Comparison of ENCODE assay signal across 1 fruit fly cellular context in the genomic region with DNA sequence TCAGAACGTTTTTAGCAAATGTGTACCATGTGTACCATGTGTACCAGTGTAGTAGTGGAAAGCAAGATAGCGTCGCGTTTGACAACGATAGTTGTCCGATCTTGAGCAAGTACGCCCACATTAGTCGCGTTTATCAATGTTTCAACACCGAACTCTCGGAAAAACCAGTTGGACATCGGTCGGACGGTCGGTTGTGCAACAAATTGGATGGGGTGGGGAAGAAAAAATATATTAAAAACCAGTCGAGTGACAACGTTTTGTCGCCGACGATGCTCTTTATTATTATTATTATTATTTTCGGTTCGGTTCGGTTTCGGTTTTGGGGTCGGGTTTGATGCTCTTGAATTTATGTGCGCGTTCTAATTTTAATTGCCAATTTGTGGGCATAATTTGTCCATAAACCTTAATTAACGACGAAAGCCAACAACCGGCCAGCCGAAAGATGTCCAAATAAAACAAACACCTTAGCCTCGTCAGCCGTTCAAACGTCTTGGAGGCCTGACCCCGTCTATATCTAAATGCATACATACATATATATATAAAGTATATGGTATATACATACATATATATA.
TF ChIP-seq lines count a peak whose summit lies in the region.

No protein-coding gene starts in this region.

TF ChIP-seq in whole organism, embryonic, 481 proteins besides CTCF, POLR2A, EP300 and RAD21 (continued from another document):
- TF ChIP-seq ase (GFP tag; IDR thresholded peaks at IDR 0.05; lab: Robert Waterston, UW) = no peak
